Fruit fly (Drosophila melanogaster): ENCODE measurements around the gene CG31106.
A peak's percentile ranks its signal among the peaks of the same experiment; 100 is the strongest.

The CG31106 gene

dm6 chr3R:25247379-25247869 is 31.3 kb downstream of the CG31106 start, which contains the start of the genes RpS27 and Nup37 (continued):
- TF ChIP-seq Max (GFP tag; optimal IDR thresholded peaks at IDR 0.05): peak; percentile 98
- peak; percentile 91 for TF ChIP-seq CG5180 (GFP tag; optimal IDR thresholded peaks at IDR 0.05)
- peak; percentile 86 for TF ChIP-seq Hmx (GFP tag; optimal IDR thresholded peaks at IDR 0.05)
- peak; percentile 94 for TF ChIP-seq CG17829 (tag; optimal IDR thresholded peaks at IDR 0.05)
- peak; percentile 97 for TF ChIP-seq CG4707 (GFP tag; optimal IDR thresholded peaks at IDR 0.05)
- peak; percentile 96 for TF ChIP-seq Mrtf (GFP tag; IDR thresholded peaks at IDR 0.05)
- TF ChIP-seq CG12104 (GFP tag; optimal IDR thresholded peaks at IDR 0.05): peak; percentile 99
- peak; percentile 83; the same call in 1 of the 2 replicates for TF ChIP-seq Gsc (GFP tag; IDR thresholded peaks at IDR 0.05)
- peak; percentile 91 for TF ChIP-seq CG6689 (GFP tag; IDR thresholded peaks at IDR 0.05)
- TF ChIP-seq pum (GFP tag; optimal IDR thresholded peaks at IDR 0.05): peak; percentile 97
- no peak for TF ChIP-seq yki (optimal IDR thresholded peaks at IDR 0.05)
- peak; percentile 96 for TF ChIP-seq gfzf (GFP tag; optimal IDR thresholded peaks at IDR 0.05)
- peak; percentile 98 for TF ChIP-seq CG32532 (GFP tag; IDR thresholded peaks at IDR 0.05)
- TF ChIP-seq Mad (GFP tag; optimal IDR thresholded peaks at IDR 0.05): peak; percentile 99
- TF ChIP-seq sim (GFP tag; IDR thresholded peaks at IDR 0.05): peak; percentile 89
- peak; percentile 98 for TF ChIP-seq CG3407 (GFP tag; optimal IDR thresholded peaks at IDR 0.05)
- peak; percentile 82 for TF ChIP-seq danr (GFP tag; IDR thresholded peaks at IDR 0.05)
- TF ChIP-seq Blimp-1 (GFP tag; optimal IDR thresholded peaks at IDR 0.05): peak; percentile 86
- TF ChIP-seq seq (GFP tag; IDR thresholded peaks at IDR 0.05): peak; percentile 89
- peak; percentile 98 for TF ChIP-seq zfh1 (GFP tag; IDR thresholded peaks at IDR 0.05)
- TF ChIP-seq Med (GFP tag): peak; percentile 100
- TF ChIP-seq CG17359 (tag; optimal IDR thresholded peaks at IDR 0.05): peak; percentile 97
- TF ChIP-seq CG10274 (GFP tag; optimal IDR thresholded peaks at IDR 0.05): peak; percentile 96
- peak; percentile 95 for TF ChIP-seq Aef1 (GFP tag; IDR thresholded peaks at IDR 0.05)
- peak; percentile 90 for TF ChIP-seq ERR (GFP tag; optimal IDR thresholded peaks at IDR 0.05)
- peak; percentile 94 for TF ChIP-seq ro (GFP tag; IDR thresholded peaks at IDR 0.05)
- TF ChIP-seq Kr (GFP tag; optimal IDR thresholded peaks at IDR 0.05): peak; percentile 97
- TF ChIP-seq CG12942 (GFP tag; optimal IDR thresholded peaks at IDR 0.05): peak; percentile 97
- TF ChIP-seq Fer3 (tag; optimal IDR thresholded peaks at IDR 0.05): peak; percentile 98
- TF ChIP-seq run (tag; optimal IDR thresholded peaks at IDR 0.05): peak; percentile 90
- no peak for TF ChIP-seq zen2 (GFP tag; IDR thresholded peaks at IDR 0.05; ENCODE audit: partially characterized antibody)
- peak; percentile 84 for TF ChIP-seq CG10321 (GFP tag; IDR thresholded peaks at IDR 0.05)
- peak; percentile 95 for TF ChIP-seq CoRest (tag; optimal IDR thresholded peaks at IDR 0.05)
- TF ChIP-seq CG11723 (GFP tag; optimal IDR thresholded peaks at IDR 0.05): peak; percentile 99
- TF ChIP-seq unpg (GFP tag; optimal IDR thresholded peaks at IDR 0.05): peak; percentile 95
- TF ChIP-seq CG13287 (GFP tag; IDR thresholded peaks at IDR 0.05; ENCODE audit: partially characterized antibody): peak; percentile 14; the same call in 1 of the 2 replicates
- TF ChIP-seq Dref (GFP tag; IDR thresholded peaks at IDR 0.05): peak; percentile 59
- TF ChIP-seq lmd (GFP tag; IDR thresholded peaks at IDR 0.05): peak; percentile 95
- peak; percentile 95 for TF ChIP-seq az2 (GFP tag; optimal IDR thresholded peaks at IDR 0.05)
- no peak for TF ChIP-seq lov (optimal IDR thresholded peaks at IDR 0.05)
- TF ChIP-seq lov (GFP tag; IDR thresholded peaks at IDR 0.05): peak; percentile 99
- no peak for TF ChIP-seq CG7963 (GFP tag; IDR thresholded peaks at IDR 0.05; ENCODE audit: partially characterized antibody)
- no peak for TF ChIP-seq chinmo (GFP tag; IDR thresholded peaks at IDR 0.05; ENCODE audit: partially characterized antibody)
- peak; percentile 99 for TF ChIP-seq HHEX (GFP tag; optimal IDR thresholded peaks at IDR 0.05)
- TF ChIP-seq Gug (GFP tag; IDR thresholded peaks at IDR 0.05): peak; percentile 92
- TF ChIP-seq CG12219 (GFP tag; optimal IDR thresholded peaks at IDR 0.05): peak; percentile 95
- peak; percentile 99 for TF ChIP-seq CG7271 (tag; optimal IDR thresholded peaks at IDR 0.05)
- TF ChIP-seq NC2β (GFP tag; optimal IDR thresholded peaks at IDR 0.05): peak; percentile 100
- peak; percentile 99 for TF ChIP-seq Mes4 (GFP tag; optimal IDR thresholded peaks at IDR 0.05)
- peak; percentile 89 for TF ChIP-seq CG3995 (GFP tag; optimal IDR thresholded peaks at IDR 0.05)
- peak; percentile 98 for TF ChIP-seq Fer2 (tag; optimal IDR thresholded peaks at IDR 0.05)

All from whole organism, embryonic.